Fruit fly (Drosophila melanogaster): ENCODE results near the gene Aps.

The Aps gene

DNA sequence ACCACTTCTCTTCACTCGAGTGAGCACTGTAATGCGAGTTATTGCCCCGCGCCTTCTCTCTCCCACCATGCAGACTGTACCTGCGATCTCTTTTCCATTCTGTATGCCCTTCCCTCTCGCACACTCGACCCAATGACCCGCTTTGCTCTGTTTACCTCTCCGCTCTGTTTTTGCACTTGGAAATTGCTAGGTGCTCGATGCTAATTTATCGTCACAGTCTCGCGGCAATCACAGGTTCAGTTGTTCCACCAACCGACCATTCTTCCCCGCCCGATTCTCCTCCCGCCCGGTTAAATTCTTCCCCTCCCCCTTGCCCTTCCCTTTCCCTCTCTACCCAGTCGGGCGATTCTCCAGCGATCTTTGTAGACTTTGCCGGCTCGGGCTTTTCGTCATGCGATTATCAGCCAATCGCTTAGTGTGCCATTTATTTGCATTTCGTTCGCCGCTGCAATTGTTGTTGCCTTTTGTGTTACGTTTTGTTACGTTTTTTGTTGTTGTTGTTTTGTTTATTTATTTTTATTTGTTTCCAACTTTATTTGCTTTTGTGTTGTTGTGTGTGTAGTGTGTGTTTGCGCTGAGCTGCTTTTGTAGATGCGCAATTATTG, 31.0 kb downstream of the Aps start:
- TF ChIP-seq pdm3 (GFP tag; optimal IDR thresholded peaks at IDR 0.05) (peak; percentile 5), Eip78C (GFP tag) (peak; percentile 58), CG7368 (GFP tag; optimal IDR thresholded peaks at IDR 0.05) (peak; percentile 26), Ets96B (tag; optimal IDR thresholded peaks at IDR 0.05) (peak; percentile 51), CG9139 (GFP tag; optimal IDR thresholded peaks at IDR 0.05) (peak; percentile 57), CG10669 (GFP tag; optimal IDR thresholded peaks at IDR 0.05) (peak; percentile 21), Hr4 (GFP tag; optimal IDR thresholded peaks at IDR 0.05) (peak; percentile 20), CG6276 (GFP tag; optimal IDR thresholded peaks at IDR 0.05) (peak; percentile 81), fkh (GFP tag; optimal IDR thresholded peaks at IDR 0.05) (peak; percentile 86), CG3919 (GFP tag; optimal IDR thresholded peaks at IDR 0.05) (peak; percentile 35), svp (GFP tag) (peak; percentile 95), Lpt (GFP tag; optimal IDR thresholded peaks at IDR 0.05) (peak; percentile 46), CG16779 (tag; optimal IDR thresholded peaks at IDR 0.05) (peak; percentile 74), dac (GFP tag; optimal IDR thresholded peaks at IDR 0.05) (peak; percentile 37), salr (GFP tag; optimal IDR thresholded peaks at IDR 0.05) (peak in 1 of 2 experiments; percentile 48), CG3032 (tag; optimal IDR thresholded peaks at IDR 0.05) (peak; percentile 15), net (GFP tag; optimal IDR thresholded peaks at IDR 0.05) (peak; percentile 65), vri (GFP tag; optimal IDR thresholded peaks at IDR 0.05) (peak; percentile 78), CG34406 (GFP tag; optimal IDR thresholded peaks at IDR 0.05) (peak; percentile 1), CG32006 (GFP tag; optimal IDR thresholded peaks at IDR 0.05) (peak; percentile 45), Eip93F (GFP tag; optimal IDR thresholded peaks at IDR 0.05) (no peak), CG10631 (GFP tag; optimal IDR thresholded peaks at IDR 0.05) (no peak), fd85E (GFP tag; optimal IDR thresholded peaks at IDR 0.05) (no peak), CG11294 (GFP tag; IDR thresholded peaks at IDR 0.05) (no peak), Hr38 (GFP tag; optimal IDR thresholded peaks at IDR 0.05) (no peak), CG8119 (GFP tag; IDR thresholded peaks at IDR 0.05) (peak; percentile 82), CG6163 (GFP tag; IDR thresholded peaks at IDR 0.05) (peak; percentile 88), dsx (GFP tag; optimal IDR thresholded peaks at IDR 0.05; ENCODE audit: poor library complexity, severe bottlenecking) (peak; percentile 53), Blimp-1 (GFP tag; optimal IDR thresholded peaks at IDR 0.05) (no peak), eg (GFP tag; IDR thresholded peaks at IDR 0.05) (peak; percentile 86), CG15336 (GFP tag; IDR thresholded peaks at IDR 0.05) (peak; percentile 67), ss (GFP tag; optimal IDR thresholded peaks at IDR 0.05) (peak; percentile 3 to 57), topi (GFP tag; optimal IDR thresholded peaks at IDR 0.05) (no peak), Gug (GFP tag; IDR thresholded peaks at IDR 0.05) (peak; percentile 55; the same call in 1 of the 2 replicates), acj6 (GFP tag; optimal IDR thresholded peaks at IDR 0.05) (no peak), CG1621 (tag; optimal IDR thresholded peaks at IDR 0.05) (peak; percentile 24), CG6792 (GFP tag; optimal IDR thresholded peaks at IDR 0.05) (no peak), CG8632 (GFP tag; optimal IDR thresholded peaks at IDR 0.05) (peak; percentile 15), Sox14 (GFP tag; optimal IDR thresholded peaks at IDR 0.05) (peak; percentile 24), CG6808 (GFP tag; optimal IDR thresholded peaks at IDR 0.05) (peak; percentile 33), CG6854 (GFP tag; optimal IDR thresholded peaks at IDR 0.05) (peak; percentile 23), spab (GFP tag; optimal IDR thresholded peaks at IDR 0.05) (peak; percentile 27)

DNA sequence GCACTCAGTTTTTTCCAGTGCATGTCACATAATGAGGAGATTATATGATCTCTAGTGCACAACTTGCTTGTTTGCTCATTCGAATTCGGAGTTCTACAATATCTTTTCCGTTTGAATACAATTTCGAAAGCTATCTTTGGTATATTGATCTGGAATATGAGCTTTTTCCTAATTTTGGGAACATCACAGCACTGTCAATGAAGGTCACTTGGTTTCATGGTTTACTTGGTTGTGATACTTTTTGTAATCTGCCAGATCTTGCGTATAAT, 31.6 kb downstream of the Aps start:
- TF ChIP-seq vri (GFP tag; optimal IDR thresholded peaks at IDR 0.05) (peak; percentile 15), CG1621 (tag; optimal IDR thresholded peaks at IDR 0.05) (no peak)

Data from whole organism, prepupa.